Worm (Caenorhabditis elegans): ENCODE measurements around the gene kin-33.

Gene kin-33

DNA sequence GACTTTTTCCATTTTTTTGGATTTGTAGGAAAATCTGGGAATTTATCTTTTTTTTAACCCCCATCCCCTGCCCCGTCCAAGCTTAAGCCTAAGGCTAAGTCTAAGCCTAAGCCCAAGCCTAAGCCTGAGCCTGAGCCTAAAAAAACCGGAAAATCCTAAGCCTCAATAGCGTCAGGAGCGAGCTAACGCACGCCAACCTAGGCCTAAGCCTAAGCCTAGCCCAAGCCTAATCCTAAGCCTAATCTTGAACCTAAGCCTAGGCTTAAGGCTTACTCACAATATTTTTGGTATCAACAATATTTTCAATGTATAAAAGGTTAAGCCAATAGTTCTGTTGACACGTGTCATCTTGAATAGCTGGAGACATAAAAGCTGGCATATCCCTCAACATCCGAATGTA is 14.2 kb upstream of the kin-33 start:
- TF ChIP-seq hrde-1 (tag; optimal IDR thresholded peaks at IDR 0.05; ENCODE audit: borderline replicate concordance) (no peak), F22D6.2 (tag; optimal IDR thresholded peaks at IDR 0.05) (no peak), rec-8 (tag; optimal IDR thresholded peaks at IDR 0.05) (no peak)

DNA sequence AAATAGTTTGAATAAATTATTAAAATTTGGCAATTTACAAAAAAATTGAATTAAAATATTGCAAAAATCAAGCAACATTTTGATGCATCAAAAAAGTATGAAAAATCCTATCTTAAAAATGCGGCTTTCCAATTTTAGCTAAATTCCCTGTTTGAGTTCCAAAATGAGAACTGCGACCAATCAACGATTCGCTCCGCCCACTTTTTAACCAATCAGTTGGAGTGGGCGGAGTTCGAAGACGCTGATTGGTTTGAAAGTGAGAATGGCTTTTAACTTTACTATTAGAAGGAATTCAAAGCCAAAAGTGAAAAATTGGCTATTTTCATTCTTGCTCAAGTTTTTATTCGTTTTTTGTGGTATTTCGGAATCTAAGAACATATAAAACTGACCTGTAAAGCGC is 13.1 kb upstream of the kin-33 start:
- TF ChIP-seq cebp-1 (GFP tag; IDR thresholded peaks at IDR 0.05), result no peak
- TF ChIP-seq cebp-1 (tag; optimal IDR thresholded peaks at IDR 0.05), result no peak
- TF ChIP-seq dpff-1 (tag; optimal IDR thresholded peaks at IDR 0.05), result no peak
- no peak for TF ChIP-seq egl-44 (GFP tag; IDR thresholded peaks at IDR 0.05)
- TF ChIP-seq lsl-1 (GFP tag; optimal IDR thresholded peaks at IDR 0.05), result no peak
- no peak for TF ChIP-seq repo-1 (tag; optimal IDR thresholded peaks at IDR 0.05)

DNA sequence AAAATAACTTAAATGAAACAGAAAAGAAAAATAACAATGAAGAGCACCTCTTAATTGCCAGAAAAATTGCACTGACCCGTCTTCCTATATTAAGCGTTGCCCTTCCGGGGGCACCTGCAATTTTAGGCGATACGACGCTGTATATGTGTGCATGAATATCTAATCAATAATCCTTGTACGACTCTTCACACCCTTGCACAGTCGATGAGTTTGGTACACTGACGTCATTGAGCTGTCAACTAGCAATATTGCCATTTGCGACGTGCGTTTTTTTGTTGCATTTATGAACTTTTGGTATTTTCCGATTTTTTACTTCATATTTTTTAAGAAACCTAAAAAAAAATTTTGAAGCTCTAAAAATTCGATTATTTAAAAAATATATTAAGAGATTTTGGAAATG is 11.6 kb upstream of the kin-33 start, which contains the start of gene kin-34:
Gene kin-34, minus strand, starts transcription at position 101 of the 400 bp plus-strand sequence.
- TF ChIP-seq ceh-40 (GFP tag; IDR thresholded peaks at IDR 0.05), result no peak
- no peak for TF ChIP-seq B0336.3 (GFP tag; IDR thresholded peaks at IDR 0.05)

DNA sequence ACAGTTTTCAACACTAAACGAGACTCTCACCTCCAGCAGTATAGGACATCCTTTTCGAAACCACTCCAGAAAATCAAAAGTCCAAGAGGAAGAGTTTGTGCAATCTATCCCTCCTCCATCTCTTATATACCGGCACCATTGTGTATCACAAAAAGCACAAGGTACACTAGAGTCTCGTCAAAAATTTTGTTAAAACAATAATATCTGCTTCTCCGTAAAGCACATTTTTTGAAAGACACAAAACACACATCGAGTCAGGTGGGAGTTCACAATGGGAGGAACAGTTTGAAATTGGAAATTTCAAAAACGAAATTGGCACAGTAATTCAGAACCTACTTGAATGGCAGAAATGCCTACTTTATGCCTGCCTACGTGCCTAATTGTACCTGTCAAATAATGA is 8.0 kb upstream of the kin-33 start, which contains the start of gene R02C2.7:
Gene R02C2.7, minus strand, starts transcription at position 101 of the 400 bp plus-strand sequence.
- no peak for TF ChIP-seq ztf-18 (tag; optimal IDR thresholded peaks at IDR 0.05)
- no peak for TF ChIP-seq ceh-40 (GFP tag; IDR thresholded peaks at IDR 0.05)
- TF ChIP-seq nfya-2 (GFP tag; IDR thresholded peaks at IDR 0.05), result no peak
- TF ChIP-seq him-1 (tag; optimal IDR thresholded peaks at IDR 0.05), result no peak

ce11 chrV:240287-240686 is 5.8 kb upstream of the kin-33 start, which contains the start of gene txt-2:
Gene txt-2 (minus strand): TSS chrV:240500.
- TF ChIP-seq mcd-1 (GFP tag; IDR thresholded peaks at IDR 0.05), result no peak
- TF ChIP-seq Y56A3A.18 (GFP tag; IDR thresholded peaks at IDR 0.05), result no peak
- no peak for TF ChIP-seq nhr-27 (tag; optimal IDR thresholded peaks at IDR 0.05)
- no peak for TF ChIP-seq F52B5.7 (tag; optimal IDR thresholded peaks at IDR 0.05)
- TF ChIP-seq hlh-26 (GFP tag; conservative IDR thresholded peaks at IDR 0.05), result no peak
- TF ChIP-seq F57C9.4 (tag; optimal IDR thresholded peaks at IDR 0.05), result no peak
- no peak for TF ChIP-seq ekl-4 (GFP tag; IDR thresholded peaks at IDR 0.05)
- TF ChIP-seq efl-1 (GFP tag; optimal IDR thresholded peaks at IDR 0.05), result no peak

DNA sequence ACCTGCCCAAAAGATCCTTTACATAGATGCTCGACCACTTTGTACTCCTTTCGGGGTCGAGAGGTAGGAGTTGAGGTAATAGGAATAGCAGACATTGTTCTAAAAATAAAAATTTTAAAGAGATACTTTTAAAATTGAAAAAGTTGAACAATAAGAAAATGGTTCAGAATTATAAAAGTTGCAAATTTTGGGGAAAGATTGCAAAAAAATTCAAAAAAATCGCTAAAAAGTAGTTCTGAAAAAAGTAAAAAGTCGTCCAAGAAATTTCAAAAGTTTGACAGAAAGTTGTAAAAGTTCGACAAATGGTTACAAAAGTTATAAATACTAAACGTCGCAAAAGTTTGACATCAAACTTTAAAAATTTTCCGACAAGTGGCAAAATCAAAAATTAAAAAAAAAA is 3.6 kb upstream of the kin-33 start, which contains the start of gene R02C2.1:
Gene R02C2.1, minus strand, starts transcription at position 101 of the 400 bp plus-strand sequence.
- TF ChIP-seq pbrm-1 (GFP tag; IDR thresholded peaks at IDR 0.05) (no peak), C06A6.2 (GFP tag; conservative IDR thresholded peaks at IDR 0.05) (no peak), aptf-2 (GFP tag; conservative IDR thresholded peaks at IDR 0.05) (no peak), dpl-1 (GFP tag; optimal IDR thresholded peaks at IDR 0.05) (no peak), zfh-2 (GFP tag; conservative IDR thresholded peaks at IDR 0.05) (no peak)

ce11 chrV:237012-237411 is 2.5 kb upstream of the kin-33 start:
- TF ChIP-seq unc-130 (GFP tag; optimal IDR thresholded peaks at IDR 0.05) (no peak), dox-1 (GFP tag; IDR thresholded peaks at IDR 0.05) (no peak)

All from whole organism, young adult.